Fruit fly (Drosophila melanogaster) whole organism, adult: Measurements from ENCODE around the gene CG9686.

ENCODE experiments used
- CG11617 ChIP-seq: fragments of 200-800 bp; sonication (Bioruptor generic); optimal IDR thresholded peaks from 2 replicates; lab custom pipeline; 2017; ENCODE audit warnings: mild to moderate bottlenecking, missing biosample characterization, missing genetic modification reagents, missing genetic modification characterization
- CG12768 ChIP-seq: fragments of 200-800 bp; sonication (Bioruptor generic); optimal IDR thresholded peaks from 2 replicates; lab custom pipeline; 2017; ENCODE audit warnings: missing biosample characterization, missing genetic modification characterization, mild to moderate bottlenecking, moderate library complexity, missing genetic modification reagents
- CG14711 ChIP-seq: fragments of 200-800 bp; sonication (Bioruptor generic); optimal IDR thresholded peaks from 2 replicates; lab custom pipeline; 2018; ENCODE audit warnings: missing biosample characterization, mild to moderate bottlenecking, missing genetic modification characterization, moderate library complexity
- CG1620 ChIP-seq: fragments of 200-800 bp; sonication (Bioruptor generic); optimal IDR thresholded peaks from 2 replicates; lab custom pipeline; 2016; ENCODE audit warnings: missing biosample characterization, missing genetic modification characterization
- CG33017 ChIP-seq: fragments of 200-800 bp; sonication (Bioruptor generic); optimal IDR thresholded peaks from 2 replicates; lab custom pipeline; 2018; ENCODE audit warnings: missing biosample characterization, mild to moderate bottlenecking, missing genetic modification characterization, moderate library complexity
- CG5204 ChIP-seq: fragments of 200-800 bp; sonication (Bioruptor generic); optimal IDR thresholded peaks from 2 replicates; lab custom pipeline; 2016; ENCODE audit warnings: missing biosample characterization, missing genetic modification characterization
- CG7045 ChIP-seq: fragments of 200-800 bp; sonication (Bioruptor generic); optimal IDR thresholded peaks from 2 replicates; lab custom pipeline; 2017; ENCODE audit warnings: missing biosample characterization, mild to moderate bottlenecking, missing genetic modification characterization
- CG7101 ChIP-seq: fragments of 200-800 bp; sonication (Bioruptor generic); optimal IDR thresholded peaks from 2 replicates; lab custom pipeline; 2018; ENCODE audit warnings: missing biosample characterization, mild to moderate bottlenecking, missing genetic modification characterization, moderate library complexity
- Clk ChIP-seq: fragments of 200-800 bp; sonication (Bioruptor generic); optimal IDR thresholded peaks from 2 replicates; lab custom pipeline; 2017; ENCODE audit warnings: missing biosample characterization, missing genetic modification characterization
- Crg-1 ChIP-seq: fragments of 200-800 bp; sonication (Bioruptor generic); optimal IDR thresholded peaks from 2 replicates; lab custom pipeline; 2016; ENCODE audit warnings: missing biosample characterization, missing genetic modification characterization
- Hr96 ChIP-seq: fragments of 200-800 bp; sonication (Bioruptor generic); optimal IDR thresholded peaks from 2 replicates; lab custom pipeline; 2016; ENCODE audit warnings: missing biosample characterization, missing genetic modification characterization
- Mnt ChIP-seq: fragments of 200-800 bp; sonication (Bioruptor generic); optimal IDR thresholded peaks from 2 replicates; lab custom pipeline; 2016; ENCODE audit warnings: missing biosample characterization, mild to moderate bottlenecking, missing genetic modification characterization
- bab1 ChIP-seq: fragments of 200-800 bp; sonication (Bioruptor generic); optimal IDR thresholded peaks from 3 replicates; lab custom pipeline; 2019; ENCODE audit warnings: missing biosample characterization, mild to moderate bottlenecking, missing genetic modification characterization, moderate library complexity
- cic ChIP-seq: fragments of 200-800 bp; sonication (Bioruptor generic); optimal IDR thresholded peaks from 2 replicates; lab custom pipeline; 2017; ENCODE audit warnings: missing biosample characterization, mild to moderate bottlenecking, missing genetic modification characterization, moderate library complexity
- cnc ChIP-seq, 2 experiments: fragments of >200 bp; optimal IDR thresholded peaks; 2 replicates each; lab custom pipeline; 2017
- kay ChIP-seq: fragments of 200-800 bp; sonication (Bioruptor generic); peaks from one replicate; lab custom pipeline; 2016; ENCODE audit warnings: missing biosample characterization, missing genetic modification characterization, borderline replicate concordance
- ovo ChIP-seq: fragments of 200-800 bp; sonication (Bioruptor generic); optimal IDR thresholded peaks from 2 replicates; lab custom pipeline; 2016; ENCODE audit warnings: missing biosample characterization, missing genetic modification characterization
- pad ChIP-seq: fragments of 200-800 bp; sonication (Bioruptor generic); optimal IDR thresholded peaks from 3 replicates; lab custom pipeline; 2017; ENCODE audit warnings: missing biosample characterization, missing genetic modification characterization, mild to moderate bottlenecking, moderate library complexity, missing genetic modification reagents
- tj ChIP-seq: fragments of 200-800 bp; sonication (Bioruptor generic); optimal IDR thresholded peaks from 3 replicates; lab custom pipeline; 2017; ENCODE audit warnings: missing biosample characterization, mild to moderate bottlenecking, missing genetic modification characterization, moderate library complexity
- toe ChIP-seq: fragments of 200-800 bp; sonication (Bioruptor generic); optimal IDR thresholded peaks from 2 replicates; lab custom pipeline; 2016; ENCODE audit warnings: missing biosample characterization, missing genetic modification characterization

The CG9686 gene

dm6 chrX:9879570-9879969, at the start of gene CG9686:
TSS of gene CG9686 (plus strand) at chrX:9879870.
- TF ChIP-seq CG7045 (no peak), Clk (GFP tag; lab: Kevin White, UChicago) (no peak), CG1620 (GFP tag; lab: Kevin White, UChicago) (no peak), ovo (GFP tag; lab: Kevin White, UChicago) (no peak), kay (GFP tag; lab: Kevin White, UChicago) (no peak), tj (GFP tag; lab: Kevin White, UChicago) (no peak), CG7101 (tag; lab: Kevin White, UChicago) (no peak), CG11617 (no peak), Hr96 (GFP tag; lab: Kevin White, UChicago) (no peak), CG5204 (GFP tag; lab: Kevin White, UChicago) (no peak), Crg-1 (GFP tag; lab: Kevin White, UChicago) (no peak), pad (no peak), Mnt (GFP tag; lab: Kevin White, UChicago) (no peak), CG14711 (tag; lab: Kevin White, UChicago) (no peak), cic (GFP tag; lab: Kevin White, UChicago) (no peak), CG33017 (tag; lab: Kevin White, UChicago) (no peak), CG12768 (GFP tag; lab: Kevin White, UChicago) (no peak), cnc (optimal IDR thresholded peaks at IDR 0.05; lab: Kevin White, UChicago) (no peak)

dm6 chrX:9829896-9830295, 49.8 kb upstream of the CG9686 start:
- no peak for TF ChIP-seq Crg-1 (GFP tag; lab: Kevin White, UChicago)
- peak; percentile 11 for TF ChIP-seq Hr96 (GFP tag; lab: Kevin White, UChicago)

dm6 chrX:9833028-9833427, 46.6 kb upstream of the CG9686 start:
- no peak for TF ChIP-seq cnc (optimal IDR thresholded peaks at IDR 0.05; lab: Kevin White, UChicago)
- TF ChIP-seq CG7045, result no peak
- TF ChIP-seq tj (GFP tag; lab: Kevin White, UChicago), result no peak
- TF ChIP-seq Mnt (GFP tag; lab: Kevin White, UChicago), result no peak
- no peak for TF ChIP-seq toe
- no peak for TF ChIP-seq CG7101 (tag; lab: Kevin White, UChicago)

dm6 chrX:9847529-9847928, 32.1 kb upstream of the CG9686 start:
- TF ChIP-seq pad (no peak), cnc (optimal IDR thresholded peaks at IDR 0.05; lab: Kevin White, UChicago) (no peak), CG5204 (GFP tag; lab: Kevin White, UChicago) (no peak), Mnt (GFP tag; lab: Kevin White, UChicago) (no peak), CG11617 (no peak), CG12768 (GFP tag; lab: Kevin White, UChicago) (no peak), kay (GFP tag; lab: Kevin White, UChicago) (no peak), CG7101 (tag; lab: Kevin White, UChicago) (no peak), bab1 (no peak), toe (no peak), ovo (GFP tag; lab: Kevin White, UChicago) (no peak), cic (GFP tag; lab: Kevin White, UChicago) (no peak), Clk (GFP tag; lab: Kevin White, UChicago) (no peak), Crg-1 (GFP tag; lab: Kevin White, UChicago) (no peak), CG1620 (GFP tag; lab: Kevin White, UChicago) (no peak), Hr96 (GFP tag; lab: Kevin White, UChicago) (no peak), CG14711 (tag; lab: Kevin White, UChicago) (no peak)

dm6 chrX:9864882-9865281, 14.8 kb upstream of the CG9686 start, which contains the start of gene Ser7:
TSS of gene Ser7 (plus strand) at chrX:9865233.
- no peak for TF ChIP-seq CG7101 (tag; lab: Kevin White, UChicago)
- TF ChIP-seq CG11617, result no peak
- TF ChIP-seq Mnt (GFP tag; lab: Kevin White, UChicago), result no peak
- TF ChIP-seq cic (GFP tag; lab: Kevin White, UChicago), result peak; percentile 70
- TF ChIP-seq kay (GFP tag; lab: Kevin White, UChicago), result peak; percentile 71
- no peak for TF ChIP-seq CG1620 (GFP tag; lab: Kevin White, UChicago)
- no peak for TF ChIP-seq toe
- no peak for TF ChIP-seq CG12768 (GFP tag; lab: Kevin White, UChicago)
- TF ChIP-seq cnc (optimal IDR thresholded peaks at IDR 0.05; lab: Kevin White, UChicago), result no peak
- TF ChIP-seq CG33017 (tag; lab: Kevin White, UChicago), result no peak
- TF ChIP-seq Hr96 (GFP tag; lab: Kevin White, UChicago), result no peak
- no peak for TF ChIP-seq Clk (GFP tag; lab: Kevin White, UChicago)
- TF ChIP-seq CG7045, result no peak
- no peak for TF ChIP-seq ovo (GFP tag; lab: Kevin White, UChicago)
- TF ChIP-seq tj (GFP tag; lab: Kevin White, UChicago), result no peak
- no peak for TF ChIP-seq Crg-1 (GFP tag; lab: Kevin White, UChicago)

dm6 chrX:9868510-9869248, 11.0 kb upstream of the CG9686 start, which contains the start of gene CG45060:
TSS of gene CG45060 (minus strand) at chrX:9868568.
- TF ChIP-seq CG1620 (GFP tag; lab: Kevin White, UChicago) (no peak), ovo (GFP tag; lab: Kevin White, UChicago) (peak; percentile 86), pad (peak; percentile 45), Mnt (GFP tag; lab: Kevin White, UChicago) (peak; percentile 8), cic (GFP tag; lab: Kevin White, UChicago) (peak; percentile 91)
